Fruit fly (Drosophila melanogaster): Measurements from ENCODE around the gene CG13082.

CG13082 gene

dm6 chr2L:19588924-19589323 is 50.7 kb downstream of the CG13082 start:
- TF ChIP-seq CG17801 (GFP tag; optimal IDR thresholded peaks at IDR 0.05; ENCODE audit: partially characterized antibody), result no peak

Measured in ovary, adult (tissue).